Worm (Caenorhabditis elegans) whole organism, late embryonic: ENCODE results near the gene C25F9.4.

Source experiments
- C38D4.7 ChIP-seq: fragments of 200-800 bp; sonication (Bioruptor generic); optimal IDR thresholded peaks from 2 replicates; lab custom pipeline; 2018; ENCODE audit warnings: mild to moderate bottlenecking, missing genetic modification characterization, moderate library complexity, missing compliant biosample characterization
- ahr-1 ChIP-seq: sonication (generic microtip); optimal IDR thresholded peaks from 2 replicates; lab custom pipeline; 2016; ENCODE audit warnings: missing genetic modification characterization, missing compliant biosample characterization
- ama-1 ChIP-seq: fragments of 150-350 bp; optimal IDR thresholded peaks from 2 replicates; lab custom pipeline; 2014
- ceh-14 ChIP-seq: sonication (generic microtip); optimal IDR thresholded peaks from 2 replicates; lab custom pipeline; 2016; ENCODE audit warnings: missing genotype, missing genetic modification characterization, missing compliant biosample characterization
- ceh-19 ChIP-seq: fragments of 200-800 bp; sonication (Bioruptor generic); optimal IDR thresholded peaks from 2 replicates; lab custom pipeline; 2018; ENCODE audit warnings: mild to moderate bottlenecking, missing genetic modification characterization, missing compliant biosample characterization
- ceh-24 ChIP-seq: sonication (generic microtip); optimal IDR thresholded peaks from 2 replicates; lab custom pipeline; 2016; ENCODE audit warnings: mild to moderate bottlenecking, missing genetic modification characterization, missing compliant biosample characterization
- ceh-34 ChIP-seq: sonication (generic microtip); optimal IDR thresholded peaks from 2 replicates; lab custom pipeline; 2016; ENCODE audit warnings: mild to moderate bottlenecking, missing genetic modification characterization, missing compliant biosample characterization
- ceh-45 ChIP-seq: fragments of 200-800 bp; sonication (Bioruptor generic); IDR thresholded peaks from 2 replicates; pipeline ENCODE4 v1.3.6; 2022; ENCODE audit warnings: missing genetic modification reagents, missing genetic modification characterization, missing compliant biosample characterization
- che-1 ChIP-seq: sonication (generic microtip); optimal IDR thresholded peaks from 2 replicates; lab custom pipeline; 2016; ENCODE audit warnings: mild to moderate bottlenecking, missing genetic modification characterization, missing compliant biosample characterization
- dve-1 ChIP-seq: sonication (generic microtip); optimal IDR thresholded peaks from 2 replicates; lab custom pipeline; 2017; ENCODE audit warnings: antibody characterized with exemption, mild to moderate bottlenecking, missing genetic modification characterization, missing compliant biosample characterization
- elt-2 ChIP-seq: sonication (generic microtip); optimal IDR thresholded peaks from 2 replicates; lab custom pipeline; 2016; ENCODE audit warnings: missing genetic modification reagents, missing genetic modification characterization, missing compliant biosample characterization
- eyg-1 ChIP-seq: sonication (generic microtip); optimal IDR thresholded peaks from 2 replicates; lab custom pipeline; 2016; ENCODE audit warnings: missing genotype, missing genetic modification characterization, missing compliant biosample characterization
- fkh-10 ChIP-seq: fragments of 150-350 bp; optimal IDR thresholded peaks from 2 replicates; lab custom pipeline; 2014; ENCODE audit warnings: missing biosample characterization, missing genetic modification reagents, missing genetic modification characterization
- fkh-6 ChIP-seq: sonication (generic microtip); optimal IDR thresholded peaks from 2 replicates; lab custom pipeline; 2016; ENCODE audit warnings: missing genetic modification characterization, missing compliant biosample characterization
- gmeb-2 ChIP-seq: sonication (generic microtip); optimal IDR thresholded peaks from 2 replicates; lab custom pipeline; 2016; ENCODE audit warnings: missing genetic modification characterization, inconsistent platforms, missing compliant biosample characterization
- hlh-13 ChIP-seq: fragments of 200-800 bp; sonication (Bioruptor generic); optimal IDR thresholded peaks from 2 replicates; lab custom pipeline; 2018; ENCODE audit warnings: mild to moderate bottlenecking, missing genetic modification characterization, missing compliant biosample characterization
- hlh-15 ChIP-seq: sonication (generic microtip); optimal IDR thresholded peaks from 2 replicates; lab custom pipeline; 2016; ENCODE audit warnings: missing genetic modification characterization, missing compliant biosample characterization
- hlh-30 ChIP-seq: sonication (generic microtip); optimal IDR thresholded peaks from 2 replicates; lab custom pipeline; 2017; ENCODE audit warnings: antibody characterized with exemption, missing genetic modification characterization, missing compliant biosample characterization; ENCODE audit not compliant: insufficient read depth
- hlh-8 ChIP-seq: sonication (generic microtip); optimal IDR thresholded peaks from 2 replicates; lab custom pipeline; 2016; ENCODE audit warnings: missing genotype, missing genetic modification characterization, missing compliant biosample characterization
- lim-6 ChIP-seq: sonication (generic microtip); optimal IDR thresholded peaks from 2 replicates; lab custom pipeline; 2016; ENCODE audit warnings: missing genetic modification characterization, missing compliant biosample characterization
- mec-3 ChIP-seq: sonication (generic microtip); optimal IDR thresholded peaks from 2 replicates; lab custom pipeline; 2016; ENCODE audit warnings: borderline replicate concordance, missing genetic modification characterization, missing compliant biosample characterization
- npax-4 ChIP-seq: sonication (generic microtip); optimal IDR thresholded peaks from 2 replicates; lab custom pipeline; 2016; ENCODE audit warnings: missing genetic modification characterization, missing compliant biosample characterization
- pat-9 ChIP-seq: fragments of 200-800 bp; sonication (Bioruptor generic); optimal IDR thresholded peaks from 2 replicates; lab custom pipeline; 2018; ENCODE audit warnings: mild to moderate bottlenecking, missing genetic modification characterization, moderate library complexity, missing compliant biosample characterization
- pha-2 ChIP-seq: sonication (generic microtip); optimal IDR thresholded peaks from 2 replicates; lab custom pipeline; 2017; ENCODE audit warnings: mild to moderate bottlenecking, missing genetic modification characterization, missing compliant biosample characterization
- pha-4 ChIP-seq: fragments of 150-350 bp; optimal IDR thresholded peaks from 2 replicates; lab custom pipeline; 2018; ENCODE audit warnings: missing biosample characterization, missing genetic modification reagents, missing genetic modification characterization
- pros-1 ChIP-seq: fragments of 150-350 bp; optimal IDR thresholded peaks from 2 replicates; lab custom pipeline; 2014; ENCODE audit warnings: missing biosample characterization, missing genetic modification reagents, missing genetic modification characterization
- ref-2 ChIP-seq: sonication (generic microtip); optimal IDR thresholded peaks from 2 replicates; lab custom pipeline; 2016; ENCODE audit warnings: missing genetic modification characterization, missing compliant biosample characterization
- rnt-1 ChIP-seq: sonication (generic microtip); optimal IDR thresholded peaks from 2 replicates; lab custom pipeline; 2016; ENCODE audit warnings: missing genetic modification characterization, missing compliant biosample characterization
- sox-4 ChIP-seq: sonication (generic microtip); optimal IDR thresholded peaks from 2 replicates; lab custom pipeline; 2017; ENCODE audit warnings: mild to moderate bottlenecking, missing genetic modification characterization, inconsistent platforms, missing compliant biosample characterization
- tbx-7 ChIP-seq: sonication (generic microtip); optimal IDR thresholded peaks from 2 replicates; lab custom pipeline; 2016; ENCODE audit warnings: missing genotype, missing genetic modification characterization, missing compliant biosample characterization
- unc-3 ChIP-seq, 2 experiments: fragments of 200-800 bp in 1 of 2; sonication (Bioruptor generic) in 1 of 2; sonication (generic microtip) in 1 of 2; conservative IDR thresholded peaks in 1 of 2; optimal IDR thresholded peaks in 1 of 2; 2 replicates each; pipeline versions ENCODE4 v1.3.6 to Lab custom; 2016 to 2022; ENCODE audit warnings: missing compliant biosample characterization in 2 of 2, missing genetic modification characterization in 2 of 2, missing genetic modification reagents in 1 of 2
- unc-42 ChIP-seq: sonication (generic microtip); optimal IDR thresholded peaks from 2 replicates; lab custom pipeline; 2016; ENCODE audit warnings: missing genotype, missing genetic modification characterization, missing compliant biosample characterization
- unc-55 ChIP-seq: sonication (generic microtip); optimal IDR thresholded peaks from 2 replicates; lab custom pipeline; 2017; ENCODE audit warnings: missing biosample characterization, missing genetic modification reagents, missing genetic modification characterization
- zip-5 ChIP-seq: sonication (generic microtip); optimal IDR thresholded peaks from 2 replicates; lab custom pipeline; 2016; ENCODE audit warnings: missing genetic modification characterization, missing compliant biosample characterization

The C25F9.4 gene

ce11 chrV:19402855-19403254, 13.5 kb downstream of the C25F9.4 start, which contains the start of gene C25F9.12:
Gene C25F9.12, minus strand, starts transcription at chrV:19402955.
- TF ChIP-seq zip-5 (tag; lab: Kevin White, UChicago) (no peak), ref-2 (tag; lab: Kevin White, UChicago) (no peak), hlh-30 (tag; lab: Kevin White, UChicago) (no peak), fkh-10 (no peak), ceh-45 (GFP tag; lab: Robert Waterston, UW) (no peak)
- TF ChIP-seq, all 69 proteins: peak for 0

DNA sequence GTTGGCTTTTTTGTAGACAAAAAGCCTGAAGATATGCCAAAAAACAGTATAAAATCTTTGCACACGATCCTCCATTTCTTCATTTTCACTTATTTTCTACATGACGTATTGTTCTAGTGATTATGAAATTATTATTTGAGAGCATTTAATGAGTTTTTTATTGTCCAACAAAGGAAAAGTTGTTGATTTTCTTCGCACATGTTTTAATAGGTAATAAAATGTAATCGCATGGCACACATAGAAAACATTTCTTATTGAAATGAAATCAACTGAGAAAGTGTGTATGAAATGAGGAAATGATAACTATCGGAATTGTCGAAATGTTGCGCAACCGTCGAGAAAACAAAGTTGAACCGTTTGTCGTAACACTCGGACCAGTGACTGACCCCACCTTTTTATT, 14.9 kb downstream of the C25F9.4 start:
- TF ChIP-seq hlh-13 (GFP tag; lab: Kevin White, UChicago) = no peak
- no peak for TF ChIP-seq ceh-24 (tag; lab: Kevin White, UChicago)
- TF ChIP-seq C38D4.7 (GFP tag; lab: Kevin White, UChicago) = no peak
- no peak for TF ChIP-seq ceh-34
- TF ChIP-seq rnt-1 (tag; lab: Kevin White, UChicago) = no peak
- TF ChIP-seq lim-6 = no peak
- no peak for TF ChIP-seq sox-4 (tag; lab: Kevin White, UChicago)
- TF ChIP-seq fkh-10 = no peak
- no peak for TF ChIP-seq hlh-8 (tag; lab: Kevin White, UChicago)
- TF ChIP-seq mec-3 (tag; lab: Kevin White, UChicago) = no peak
- TF ChIP-seq unc-42 (tag; lab: Kevin White, UChicago) = no peak

- TF ChIP-seq ceh-19 (no peak), pha-2 (tag; lab: Kevin White, UChicago) (no peak), fkh-6 (no peak), tbx-7 (tag; lab: Kevin White, UChicago) (no peak), sox-4 (tag; lab: Kevin White, UChicago) (no peak), npax-4 (tag; lab: Kevin White, UChicago) (no peak), unc-3 (GFP tag; conservative IDR thresholded peaks at IDR 0.05; lab: Robert Waterston, UW) (no peak), unc-3 (tag; optimal IDR thresholded peaks at IDR 0.05; lab: Kevin White, UChicago) (no peak), pat-9 (tag; lab: Kevin White, UChicago) (no peak), pha-4 (no peak), dve-1 (tag; lab: Kevin White, UChicago) (no peak), unc-55 (GFP tag; lab: Kevin White, UChicago) (no peak), mec-3 (tag; lab: Kevin White, UChicago) (no peak), hlh-15 (no peak), ama-1 (no peak)
Measured at ce11 chrV:19400619-19401018, 15.8 kb downstream of the C25F9.4 start, which contains the start of gene srw-86. Gene srw-86, minus strand, starts transcription at chrV:19400719.

- no peak for TF ChIP-seq pat-9 (tag; lab: Kevin White, UChicago)
- no peak for TF ChIP-seq ceh-14 (tag; lab: Kevin White, UChicago)
- no peak for TF ChIP-seq ama-1
- TF ChIP-seq elt-2 = no peak
- TF ChIP-seq hlh-15 = no peak
- TF ChIP-seq pros-1 (tag; lab: Kevin White, UChicago) = no peak
Measured at ce11 chrV:19398882-19399281, 17.5 kb downstream of the C25F9.4 start, which contains the start of gene C25F9.13. Gene C25F9.13, minus strand, starts transcription at chrV:19398982.

ce11 chrV:19398396-19398795, 18.0 kb downstream of the C25F9.4 start:
- no peak for TF ChIP-seq che-1 (tag; lab: Kevin White, UChicago)
- TF ChIP-seq ref-2 (tag; lab: Kevin White, UChicago) = no peak
- TF ChIP-seq eyg-1 = no peak
- TF ChIP-seq ahr-1 (tag; lab: Kevin White, UChicago) = no peak
- no peak for TF ChIP-seq gmeb-2 (tag; lab: Kevin White, UChicago)
